Worm (Caenorhabditis elegans) whole organism, L1 larva: Measurements from ENCODE around the gene Y6D1A.1.

Experiments
- C16A3.4 ChIP-seq: fragments of 150-350 bp; optimal IDR thresholded peaks from 2 replicates; lab custom pipeline; 2014; ENCODE audit warnings: missing biosample characterization, missing genetic modification characterization
- C34B4.2 ChIP-seq: sonication (generic microtip); optimal IDR thresholded peaks from 2 replicates; lab custom pipeline; 2017; ENCODE audit warnings: mild to moderate bottlenecking, missing genetic modification characterization, missing compliant biosample characterization
- Y116A8C.19 ChIP-seq: sonication (generic microtip); optimal IDR thresholded peaks from 2 replicates; lab custom pipeline; 2016; ENCODE audit warnings: missing compliant biosample characterization, missing genetic modification characterization, borderline replicate concordance
- alr-1 ChIP-seq: fragments of 200-800 bp; sonication (Bioruptor generic); optimal IDR thresholded peaks from 2 replicates; lab custom pipeline; 2018; ENCODE audit warnings: borderline replicate concordance, mild to moderate bottlenecking, missing genetic modification characterization, missing compliant biosample characterization
- ama-1 ChIP-seq: fragments of 150-350 bp; optimal IDR thresholded peaks from 2 replicates; lab custom pipeline; 2014
- blmp-1 ChIP-seq: fragments of 150-350 bp; optimal IDR thresholded peaks from 2 replicates; lab custom pipeline; 2014; ENCODE audit warnings: missing biosample characterization, missing genetic modification characterization
- ceh-8 ChIP-seq: fragments of 200-800 bp; sonication (Bioruptor generic); optimal IDR thresholded peaks from 2 replicates; lab custom pipeline; 2018; ENCODE audit warnings: mild to moderate bottlenecking, missing genetic modification characterization, moderate library complexity, missing compliant biosample characterization
- ceh-88 ChIP-seq: fragments of 200-800 bp; sonication (Bioruptor generic); IDR thresholded peaks from 2 replicates; pipeline ENCODE4 v1.3.6; 2022; ENCODE audit warnings: missing genetic modification characterization, missing compliant biosample characterization
- ces-1 ChIP-seq: fragments of 150-350 bp; optimal IDR thresholded peaks from 2 replicates; lab custom pipeline; 2014; ENCODE audit warnings: missing biosample characterization, missing genetic modification reagents, missing genetic modification characterization
- dpl-1 ChIP-seq, 3 experiments: fragments of 150-350 bp in 2 of 3; sonication (generic microtip) in 1 of 3; optimal IDR thresholded peaks; 2 replicates each; lab custom pipeline; 2014 to 2017; ENCODE audit warnings: missing biosample characterization in 3 of 3, missing genetic modification characterization in 3 of 3, missing genetic modification reagents in 3 of 3
- dsc-1 ChIP-seq: sonication (generic microtip); optimal IDR thresholded peaks from 2 replicates; lab custom pipeline; 2016; ENCODE audit warnings: mild to moderate bottlenecking, missing genetic modification characterization, missing compliant biosample characterization
- efl-1 ChIP-seq, 4 experiments: fragments of 150-350 bp; optimal IDR thresholded peaks in 3 of 4; peaks in 1 of 4; 1 replicate in 1 of 4; 2 replicates in 3 of 4; lab custom pipeline; 2014; ENCODE audit warnings: missing biosample characterization in 2 of 4, missing genetic modification characterization in 2 of 4, missing genetic modification reagents in 2 of 4
- efl-3 ChIP-seq: fragments of 200-800 bp; sonication (Bioruptor generic); optimal IDR thresholded peaks from 2 replicates; lab custom pipeline; 2018; ENCODE audit warnings: mild to moderate bottlenecking, missing genetic modification characterization, missing compliant biosample characterization
- egl-13 ChIP-seq: sonication (generic microtip); optimal IDR thresholded peaks from 2 replicates; lab custom pipeline; 2016; ENCODE audit warnings: missing genotype, missing genetic modification reagents, missing genetic modification characterization, missing compliant biosample characterization
- elt-2 ChIP-seq: sonication (generic microtip); optimal IDR thresholded peaks from 2 replicates; lab custom pipeline; 2016; ENCODE audit warnings: missing genetic modification characterization, mild to moderate bottlenecking, inconsistent platforms, missing compliant biosample characterization, missing genetic modification reagents
- elt-3 ChIP-seq, 6 experiments: fragments of 150-350 bp in 1 of 6; sonication (generic microtip); optimal IDR thresholded peaks; 2 replicates each; lab custom pipeline; 2017 to 2018; ENCODE audit warnings: missing biosample characterization in 6 of 6, missing genetic modification characterization in 6 of 6, inconsistent platforms in 1 of 6
- fkh-10 ChIP-seq: sonication (generic microtip); optimal IDR thresholded peaks from 2 replicates; lab custom pipeline; 2017; ENCODE audit warnings: missing biosample characterization, missing genetic modification reagents, missing genetic modification characterization
- hlh-4 ChIP-seq: sonication (generic microtip); optimal IDR thresholded peaks from 2 replicates; lab custom pipeline; 2016; ENCODE audit warnings: mild to moderate bottlenecking, missing genetic modification characterization, missing compliant biosample characterization
- hpl-2 ChIP-seq: fragments of 150-350 bp; optimal IDR thresholded peaks from 2 replicates; lab custom pipeline; 2014; ENCODE audit warnings: missing biosample characterization, missing genetic modification reagents, missing genetic modification characterization
- lin-13 ChIP-seq: fragments of 150-350 bp; optimal IDR thresholded peaks from 2 replicates; lab custom pipeline; 2014; ENCODE audit warnings: missing biosample characterization, missing genetic modification reagents, missing genetic modification characterization
- lin-14 ChIP-seq: fragments of 200-800 bp; sonication (Bioruptor generic); optimal IDR thresholded peaks from 2 replicates; lab custom pipeline; 2018; ENCODE audit warnings: mild to moderate bottlenecking, missing genetic modification characterization, moderate library complexity, missing compliant biosample characterization
- lin-35 ChIP-seq, 2 experiments: fragments of 150-350 bp; optimal IDR thresholded peaks; 2 replicates each; lab custom pipeline; 2014; ENCODE audit warnings: missing biosample characterization in 2 of 2, missing genetic modification characterization in 2 of 2, missing genetic modification reagents in 2 of 2
- lir-3 ChIP-seq: sonication (generic microtip); optimal IDR thresholded peaks from 2 replicates; lab custom pipeline; 2016; ENCODE audit warnings: mild to moderate bottlenecking, missing genetic modification characterization, moderate library complexity, missing compliant biosample characterization; ENCODE audit not compliant: poor library complexity
- lsy-2 ChIP-seq, 2 experiments: fragments of 150-350 bp; optimal IDR thresholded peaks; 2 replicates each; lab custom pipeline; 2014; ENCODE audit warnings: missing biosample characterization in 2 of 2, missing genetic modification characterization in 2 of 2
- mab-9 ChIP-seq: fragments of 200-800 bp; sonication (Bioruptor generic); IDR thresholded peaks from 2 replicates; pipeline ENCODE4 v1.3.6; 2022; ENCODE audit warnings: missing genetic modification reagents, missing genetic modification characterization, missing compliant biosample characterization
- mdl-1 ChIP-seq, 2 experiments: fragments of 150-350 bp; optimal IDR thresholded peaks; 2 replicates each; lab custom pipeline; 2014 to 2017; ENCODE audit warnings: missing biosample characterization in 2 of 2, missing genetic modification characterization in 2 of 2, inconsistent platforms in 1 of 2
- mef-2 ChIP-seq: fragments of 150-350 bp; optimal IDR thresholded peaks from 2 replicates; lab custom pipeline; 2014; ENCODE audit warnings: missing biosample characterization, missing genetic modification characterization
- nhr-12 ChIP-seq: sonication (generic microtip); optimal IDR thresholded peaks from 2 replicates; lab custom pipeline; 2017; ENCODE audit warnings: missing biosample characterization, missing genetic modification characterization
- nhr-19 ChIP-seq: fragments of 200-800 bp; sonication (Bioruptor generic); conservative IDR thresholded peaks from 2 replicates; pipeline ENCODE4 v1.3.6; 2022; ENCODE audit warnings: missing genetic modification characterization, missing compliant biosample characterization
- nhr-20 ChIP-seq: sonication (generic microtip); optimal IDR thresholded peaks from 2 replicates; lab custom pipeline; 2016; ENCODE audit warnings: mild to moderate bottlenecking, missing genetic modification characterization, missing compliant biosample characterization
- nhr-28 ChIP-seq: fragments of 150-350 bp; optimal IDR thresholded peaks from 2 replicates; lab custom pipeline; 2014; ENCODE audit warnings: missing biosample characterization, missing genetic modification characterization
- nhr-71 ChIP-seq: sonication (generic microtip); optimal IDR thresholded peaks from 2 replicates; lab custom pipeline; 2016; ENCODE audit warnings: mild to moderate bottlenecking, missing genetic modification characterization, moderate library complexity, missing compliant biosample characterization
- nhr-76 ChIP-seq: sonication (generic microtip); optimal IDR thresholded peaks from 2 replicates; lab custom pipeline; 2017; ENCODE audit warnings: missing biosample characterization, missing genetic modification characterization
- nhr-77 ChIP-seq: fragments of 150-350 bp; optimal IDR thresholded peaks from 2 replicates; lab custom pipeline; 2014; ENCODE audit warnings: missing biosample characterization, missing genetic modification characterization
- snpc-4 ChIP-seq: fragments of 150-350 bp; optimal IDR thresholded peaks from 2 replicates; lab custom pipeline; 2014; ENCODE audit warnings: missing biosample characterization, missing genetic modification characterization
- snu-23 ChIP-seq: sonication (generic microtip); optimal IDR thresholded peaks from 2 replicates; lab custom pipeline; 2016; ENCODE audit warnings: missing genetic modification characterization, missing compliant biosample characterization
- sox-4 ChIP-seq: sonication (generic microtip); optimal IDR thresholded peaks from 2 replicates; lab custom pipeline; 2016; ENCODE audit warnings: missing genetic modification characterization, missing compliant biosample characterization
- sptf-1 ChIP-seq: fragments of 150-350 bp; optimal IDR thresholded peaks from 2 replicates; lab custom pipeline; 2014; ENCODE audit warnings: missing biosample characterization, missing genetic modification characterization
- tbx-2 ChIP-seq: sonication (generic microtip); optimal IDR thresholded peaks from 2 replicates; lab custom pipeline; 2016; ENCODE audit warnings: missing genetic modification characterization, missing compliant biosample characterization
- unc-130 ChIP-seq: fragments of 150-350 bp; optimal IDR thresholded peaks from 2 replicates; lab custom pipeline; 2017; ENCODE audit warnings: missing biosample characterization, missing genetic modification characterization, inconsistent platforms
- unc-86 ChIP-seq: sonication (generic microtip); optimal IDR thresholded peaks from 2 replicates; lab custom pipeline; 2016; ENCODE audit warnings: missing genetic modification characterization, missing compliant biosample characterization
- unc-98 ChIP-seq: fragments of 200-800 bp; sonication (Bioruptor generic); IDR thresholded peaks from 2 replicates; pipeline ENCODE4 v1.3.6; 2022; ENCODE audit warnings: missing genetic modification characterization, missing compliant biosample characterization
- zag-1 ChIP-seq: fragments of 150-350 bp; optimal IDR thresholded peaks from 2 replicates; lab custom pipeline; 2014; ENCODE audit warnings: missing biosample characterization, missing genetic modification characterization
- ztf-11 ChIP-seq, 2 experiments: sonication (generic microtip); optimal IDR thresholded peaks; 2 replicates each; lab custom pipeline; 2016 to 2017; ENCODE audit warnings: missing genetic modification characterization in 2 of 2, missing biosample characterization in 1 of 2, missing compliant biosample characterization in 1 of 2
- ztf-4 ChIP-seq: fragments of 150-350 bp; optimal IDR thresholded peaks from 2 replicates; lab custom pipeline; 2014; ENCODE audit warnings: missing biosample characterization, missing genetic modification characterization

Gene Y6D1A.1

DNA sequence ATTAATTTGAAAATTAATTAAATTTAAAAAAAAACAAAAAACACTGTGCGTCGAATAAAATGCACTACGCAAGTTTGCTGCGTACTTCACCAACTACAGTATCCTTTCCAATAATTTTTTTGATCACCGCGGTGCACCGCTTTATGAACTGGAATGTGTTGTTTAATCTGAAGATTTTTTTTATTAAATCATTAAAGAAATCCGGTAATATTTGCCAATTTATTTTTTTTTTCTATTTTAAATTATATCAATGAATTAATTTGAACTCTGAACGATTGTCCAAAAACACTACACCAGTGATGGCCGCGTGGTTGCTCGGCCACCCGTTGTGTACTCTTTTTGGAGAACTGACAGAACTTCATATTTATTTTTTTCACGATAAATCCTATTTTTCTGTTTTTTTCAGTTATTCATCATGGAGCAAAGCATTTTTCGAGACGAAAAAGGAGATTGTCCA is 37.2 kb upstream of the Y6D1A.1 start, which contains the start of gene K12D12.5:
K12D12.5 (plus strand) TSS at position 407 of the 457 bp plus-strand sequence.
- TF ChIP-seq efl-3 (GFP tag; lab: Kevin White, UChicago) (no peak), efl-1 (optimal IDR thresholded peaks at IDR 0.05; lab: Kevin White, UChicago) (peak in 1 of 2 experiments; percentile 61), efl-1 (GFP tag; optimal IDR thresholded peaks at IDR 0.05 in 1 of 2; lab: Kevin White, UChicago) (no peak)

- TF ChIP-seq lin-35 (GFP tag; optimal IDR thresholded peaks at IDR 0.05; lab: Kevin White, UChicago) = peak in 1 of 2 experiments; percentile 17
- peak; percentile 89 for TF ChIP-seq elt-2 (tag; lab: Kevin White, UChicago)
- no peak for TF ChIP-seq snu-23 (GFP tag; lab: Kevin White, UChicago)
These were observed 36.4 kb upstream of the Y6D1A.1 start for ce11 chrII:11859833-11860232.

DNA sequence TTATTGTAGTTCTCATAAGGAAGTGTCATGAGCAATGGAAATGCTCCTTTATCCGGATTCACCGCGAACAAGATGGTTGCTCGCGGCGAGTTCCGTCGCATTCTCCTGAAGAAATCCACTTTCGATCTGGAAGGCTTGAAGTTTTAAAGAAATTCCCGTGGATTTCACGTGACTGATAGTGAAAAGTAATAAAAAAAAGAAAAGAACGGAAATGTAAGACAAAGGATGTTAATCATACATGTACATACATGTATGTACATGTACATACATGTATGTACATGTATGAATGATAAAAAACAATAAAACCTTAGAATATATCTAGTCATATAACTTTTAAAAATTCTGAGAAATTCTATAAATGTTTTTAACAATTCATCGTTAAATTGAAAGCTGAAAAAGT is 32.9 kb upstream of the Y6D1A.1 start, which contains the start of gene clh-1:
clh-1 (minus strand) TSS at position 101 of the 400 bp plus-strand sequence.
- TF ChIP-seq unc-98 = no peak
- TF ChIP-seq hlh-4 (tag; lab: Kevin White, UChicago) = no peak
- TF ChIP-seq dpl-1 (GFP tag; optimal IDR thresholded peaks at IDR 0.05; lab: Kevin White, UChicago) = no peak
- no peak for TF ChIP-seq nhr-20 (tag; lab: Kevin White, UChicago)
- no peak for TF ChIP-seq nhr-28 (tag; lab: Kevin White, UChicago)
- no peak for TF ChIP-seq unc-86
- TF ChIP-seq alr-1 (tag; lab: Kevin White, UChicago) = no peak
- TF ChIP-seq ama-1 (lab: Kevin White, UChicago) = no peak

ce11 chrII:11854749-11855148 is 31.3 kb upstream of the Y6D1A.1 start:
- TF ChIP-seq ceh-88 (GFP tag; lab: Robert Waterston, UW) = no peak
- TF ChIP-seq lin-14 = no peak
- TF ChIP-seq fkh-10 (GFP tag; lab: Kevin White, UChicago) = no peak
- no peak for TF ChIP-seq efl-1 (optimal IDR thresholded peaks at IDR 0.05; lab: Kevin White, UChicago)
- peak in 1 of 2 experiments; percentile 30 for TF ChIP-seq efl-1 (GFP tag; optimal IDR thresholded peaks at IDR 0.05 in 1 of 2; lab: Kevin White, UChicago)
- no peak for TF ChIP-seq mab-9
- no peak for TF ChIP-seq nhr-77 (tag; lab: Kevin White, UChicago)
- no peak for TF ChIP-seq nhr-71
- TF ChIP-seq ama-1 (lab: Kevin White, UChicago) = no peak
- no peak for TF ChIP-seq snpc-4
- TF ChIP-seq ztf-4 (tag; lab: Kevin White, UChicago) = no peak
- TF ChIP-seq unc-98 = no peak
- TF ChIP-seq lin-13 (GFP tag; lab: Kevin White, UChicago) = no peak
- no peak for TF ChIP-seq ces-1 (GFP tag; lab: Kevin White, UChicago)
- TF ChIP-seq ztf-11 (tag; optimal IDR thresholded peaks at IDR 0.05; lab: Kevin White, UChicago) = no peak
- TF ChIP-seq C16A3.4 (tag; lab: Kevin White, UChicago) = no peak
- TF ChIP-seq nhr-12 (tag; lab: Kevin White, UChicago) = no peak
- no peak for TF ChIP-seq nhr-28 (tag; lab: Kevin White, UChicago)
- no peak for TF ChIP-seq mef-2 (tag; lab: Kevin White, UChicago)
- TF ChIP-seq lsy-2 (tag; optimal IDR thresholded peaks at IDR 0.05; lab: Kevin White, UChicago) = peak in 1 of 2 experiments; percentile 1
- TF ChIP-seq nhr-19 (GFP tag; lab: Robert Waterston, UW) = no peak
- TF ChIP-seq Y116A8C.19 (tag; lab: Kevin White, UChicago) = no peak
- TF ChIP-seq hpl-2 (GFP tag; lab: Kevin White, UChicago) = no peak
- no peak for TF ChIP-seq nhr-76 (tag; lab: Kevin White, UChicago)
- no peak for TF ChIP-seq sox-4 (tag; lab: Kevin White, UChicago)
- TF ChIP-seq elt-3 (tag; optimal IDR thresholded peaks at IDR 0.05; lab: Kevin White, UChicago) = peak in 1 of 6 experiments; percentile 32
- no peak for TF ChIP-seq unc-130 (tag; lab: Kevin White, UChicago)
- TF ChIP-seq egl-13 (tag; lab: Kevin White, UChicago) = no peak
- no peak for TF ChIP-seq C34B4.2
- TF ChIP-seq dsc-1 (tag; lab: Kevin White, UChicago) = no peak
- TF ChIP-seq hlh-4 (tag; lab: Kevin White, UChicago) = no peak
- TF ChIP-seq ceh-8 (GFP tag; lab: Kevin White, UChicago) = no peak
- TF ChIP-seq blmp-1 (tag; lab: Kevin White, UChicago) = peak; percentile 70
- no peak for TF ChIP-seq sptf-1
- TF ChIP-seq lin-35 (GFP tag; optimal IDR thresholded peaks at IDR 0.05; lab: Kevin White, UChicago) = no peak
- TF ChIP-seq tbx-2 (tag; lab: Kevin White, UChicago) = no peak
- no peak for TF ChIP-seq lir-3 (tag; lab: Kevin White, UChicago)
- TF ChIP-seq zag-1 (tag; lab: Kevin White, UChicago) = no peak
- TF ChIP-seq mdl-1 (tag; optimal IDR thresholded peaks at IDR 0.05; lab: Kevin White, UChicago) = no peak
